Fruit fly (Drosophila melanogaster) whole organism, embryonic: ENCODE results near the gene CG42812.
A peak's percentile ranks its signal among the peaks of the same experiment; 100 is the strongest.

Source experiments
- Adf1 ChIP-seq: fragments of 200-800 bp; sonication (Bioruptor generic); IDR thresholded peaks from 2 replicates; pipeline ENCODE4 v1.3.6; 2022; ENCODE audit warnings: missing biosample characterization, missing genetic modification characterization
- Antp ChIP-seq: fragments of 200-800 bp; sonication (Bioruptor generic); optimal IDR thresholded peaks from 3 replicates; lab custom pipeline; 2016; ENCODE audit warnings: missing biosample characterization, missing genetic modification characterization
- CG1024 ChIP-seq: fragments of 200-800 bp; sonication (Bioruptor generic); IDR thresholded peaks from 2 replicates; pipeline ENCODE4 v1.3.6; 2022; ENCODE audit warnings: missing biosample characterization, missing genetic modification characterization
- CG10565 ChIP-seq: fragments of 200-800 bp; sonication (Bioruptor generic); optimal IDR thresholded peaks from 3 replicates; lab custom pipeline; 2016; ENCODE audit warnings: missing biosample characterization, mild to moderate bottlenecking, missing genetic modification characterization
- CG15514 ChIP-seq: fragments of 200-800 bp; sonication (Bioruptor generic); optimal IDR thresholded peaks from 3 replicates; lab custom pipeline; 2017; ENCODE audit warnings: missing biosample characterization, missing genetic modification characterization, mild to moderate bottlenecking, moderate library complexity, missing genetic modification reagents
- CG1602 ChIP-seq: fragments of 200-800 bp; sonication (Bioruptor generic); optimal IDR thresholded peaks from 3 replicates; lab custom pipeline; 2016; ENCODE audit warnings: missing biosample characterization, missing genetic modification characterization
- CG1647 ChIP-seq: fragments of 200-800 bp; sonication (Bioruptor generic); optimal IDR thresholded peaks from 3 replicates; lab custom pipeline; 2016; ENCODE audit warnings: missing biosample characterization, missing genetic modification characterization
- CG17829 ChIP-seq: fragments of 200-800 bp; optimal IDR thresholded peaks from 2 replicates; lab custom pipeline; 2019; ENCODE audit warnings: missing biosample characterization, mild to moderate bottlenecking, missing genetic modification characterization, moderate library complexity
- CG2129 ChIP-seq: fragments of 200-800 bp; sonication (Bioruptor generic); IDR thresholded peaks from 2 replicates; pipeline ENCODE4 v1.3.6; 2022; ENCODE audit warnings: missing biosample characterization, missing genetic modification characterization; ENCODE audit not compliant: partially characterized antibody
- CG30403 ChIP-seq: fragments of 200-800 bp; sonication (Bioruptor generic); optimal IDR thresholded peaks from 3 replicates; lab custom pipeline; 2016; ENCODE audit warnings: missing biosample characterization, missing genetic modification characterization
- CG32532 ChIP-seq: fragments of 200-800 bp; sonication (Bioruptor generic); IDR thresholded peaks from 2 replicates; pipeline ENCODE4 v1.3.6; 2022; ENCODE audit warnings: missing biosample characterization, missing genetic modification characterization
- CG32767 ChIP-seq: fragments of 200-800 bp; sonication (Bioruptor generic); IDR thresholded peaks from 2 replicates; pipeline ENCODE4 v1.3.6; 2022; ENCODE audit warnings: missing biosample characterization, missing genetic modification characterization
- CG3995 ChIP-seq: fragments of 200-800 bp; sonication (Bioruptor generic); optimal IDR thresholded peaks from 3 replicates; lab custom pipeline; 2016; ENCODE audit warnings: missing biosample characterization, missing genetic modification characterization
- CG6813 ChIP-seq: fragments of 200-800 bp; sonication (Bioruptor generic); optimal IDR thresholded peaks from 2 replicates; lab custom pipeline; 2017; ENCODE audit warnings: missing biosample characterization, missing genetic modification characterization, mild to moderate bottlenecking, moderate library complexity, missing genetic modification reagents
- CG7963 ChIP-seq: fragments of 200-800 bp; sonication (Bioruptor generic); IDR thresholded peaks from 3 replicates; pipeline ENCODE4 v1.3.6; 2022; ENCODE audit warnings: missing biosample characterization, missing genetic modification characterization; ENCODE audit not compliant: partially characterized antibody
- CG8089 ChIP-seq: fragments of 200-800 bp; sonication (Bioruptor generic); optimal IDR thresholded peaks from 3 replicates; lab custom pipeline; 2016; ENCODE audit warnings: missing biosample characterization, missing genetic modification characterization
- CG9437 ChIP-seq: fragments of 200-800 bp; sonication (Bioruptor generic); optimal IDR thresholded peaks from 2 replicates; lab custom pipeline; 2018; ENCODE audit warnings: missing biosample characterization, mild to moderate bottlenecking, missing genetic modification characterization
- Dp ChIP-seq: fragments of 200-800 bp; sonication (Bioruptor generic); optimal IDR thresholded peaks from 2 replicates; lab custom pipeline; 2018; ENCODE audit warnings: missing biosample characterization, mild to moderate bottlenecking, missing genetic modification characterization, moderate library complexity
- Dref ChIP-seq: fragments of 200-800 bp; sonication (Bioruptor generic); IDR thresholded peaks from 2 replicates; pipeline ENCODE4 v1.3.6; 2022; ENCODE audit warnings: missing biosample characterization, missing genetic modification characterization
- HLHmδ ChIP-seq: fragments of 200-800 bp; sonication (Bioruptor generic); optimal IDR thresholded peaks from 2 replicates; lab custom pipeline; 2018; ENCODE audit warnings: missing biosample characterization, mild to moderate bottlenecking, missing genetic modification characterization, moderate library complexity
- MBD-R2 ChIP-seq: fragments of 200-800 bp; sonication (Bioruptor generic); IDR thresholded peaks from 2 replicates; pipeline ENCODE4 v1.3.6; 2022; ENCODE audit warnings: missing biosample characterization, missing genetic modification characterization
- Myb ChIP-seq: fragments of 200-800 bp; sonication (Bioruptor generic); optimal IDR thresholded peaks from 2 replicates; lab custom pipeline; 2016; ENCODE audit warnings: missing biosample characterization, missing genetic modification characterization
- Opbp ChIP-seq: fragments of 200-800 bp; sonication (Bioruptor generic); IDR thresholded peaks from 3 replicates; pipeline ENCODE4 v1.3.6; 2022; ENCODE audit warnings: missing biosample characterization, missing genetic modification characterization; ENCODE audit not compliant: partially characterized antibody
- Rfx ChIP-seq: fragments of 200-800 bp; sonication (Bioruptor generic); IDR thresholded peaks from 2 replicates; pipeline ENCODE4 v1.3.6; 2022; ENCODE audit warnings: missing biosample characterization, missing genetic modification characterization
- Stat92E ChIP-seq, 3 experiments: fragments of >200 bp in 2 of 3; fragments of 200-800 bp in 1 of 3; sonication (Bioruptor generic) in 1 of 3; optimal IDR thresholded peaks; 2 replicates each; lab custom pipeline; 2017 to 2019; ENCODE audit warnings: missing biosample characterization in 3 of 3, missing genetic modification characterization in 3 of 3, mild to moderate bottlenecking in 1 of 3, moderate library complexity in 1 of 3
- YL-1 ChIP-seq: fragments of 200-800 bp; sonication (Bioruptor generic); optimal IDR thresholded peaks from 3 replicates; lab custom pipeline; 2017; ENCODE audit warnings: missing biosample characterization, mild to moderate bottlenecking, missing genetic modification characterization
- ato ChIP-seq: fragments of 200-800 bp; sonication (Bioruptor generic); IDR thresholded peaks from 2 replicates; pipeline ENCODE4 v1.3.6; 2022; ENCODE audit warnings: missing biosample characterization, missing genetic modification characterization; ENCODE audit not compliant: partially characterized antibody
- bbx ChIP-seq: fragments of 200-800 bp; sonication (Bioruptor generic); IDR thresholded peaks from 2 replicates; pipeline ENCODE4 v1.3.6; 2022; ENCODE audit warnings: missing biosample characterization, missing genetic modification characterization; ENCODE audit not compliant: partially characterized antibody
- chinmo ChIP-seq: fragments of 200-800 bp; sonication (Bioruptor generic); IDR thresholded peaks from 4 replicates; pipeline ENCODE4 v1.3.6; 2022; ENCODE audit warnings: missing biosample characterization, missing genetic modification characterization; ENCODE audit not compliant: partially characterized antibody
- dimm ChIP-seq: fragments of 200-800 bp; sonication (Bioruptor generic); IDR thresholded peaks from 2 replicates; pipeline ENCODE4 v1.3.6; 2022; ENCODE audit warnings: missing biosample characterization, missing genetic modification characterization
- fd3F ChIP-seq: fragments of 200-800 bp; sonication (Bioruptor generic); optimal IDR thresholded peaks from 2 replicates; lab custom pipeline; 2018; ENCODE audit warnings: missing biosample characterization, mild to moderate bottlenecking, missing genetic modification characterization, moderate library complexity
- h ChIP-seq: fragments of >200 bp; optimal IDR thresholded peaks from 2 replicates; lab custom pipeline; 2017
- hb ChIP-seq: fragments of 200-800 bp; sonication (Bioruptor generic); IDR thresholded peaks from 3 replicates; pipeline ENCODE4 v1.3.6; 2022; ENCODE audit warnings: missing biosample characterization, missing genetic modification characterization; ENCODE audit not compliant: partially characterized antibody
- hkb ChIP-seq, 2 experiments: fragments of 200-800 bp in 1 of 2; fragments of >200 bp in 1 of 2; sonication (Bioruptor generic) in 1 of 2; IDR thresholded peaks in 1 of 2; optimal IDR thresholded peaks in 1 of 2; 2 replicates each; pipeline versions ENCODE4 v1.3.6 to Lab custom; 2017 to 2022; ENCODE audit warnings: missing biosample characterization in 1 of 2, missing genetic modification characterization in 1 of 2
- jumu ChIP-seq: fragments of 200-800 bp; sonication (Bioruptor generic); optimal IDR thresholded peaks from 3 replicates; lab custom pipeline; 2016; ENCODE audit warnings: missing biosample characterization, missing genetic modification characterization
- lbe ChIP-seq: fragments of 200-800 bp; sonication (Bioruptor generic); optimal IDR thresholded peaks from 2 replicates; lab custom pipeline; 2016; ENCODE audit warnings: missing biosample characterization, mild to moderate bottlenecking, missing genetic modification characterization
- lilli ChIP-seq: fragments of 200-800 bp; sonication (Bioruptor generic); optimal IDR thresholded peaks from 3 replicates; lab custom pipeline; 2016; ENCODE audit warnings: missing biosample characterization, missing genetic modification characterization
- maf-S ChIP-seq: fragments of 200-800 bp; sonication (Bioruptor generic); optimal IDR thresholded peaks from 2 replicates; lab custom pipeline; 2016; ENCODE audit warnings: missing biosample characterization, missing genetic modification characterization
- mld ChIP-seq: fragments of 200-800 bp; sonication (Bioruptor generic); IDR thresholded peaks from 3 replicates; pipeline ENCODE4 v1.3.6; 2022; ENCODE audit warnings: missing biosample characterization, missing genetic modification characterization; ENCODE audit not compliant: partially characterized antibody
- phol ChIP-seq: fragments of 200-800 bp; sonication (Bioruptor generic); optimal IDR thresholded peaks from 3 replicates; lab custom pipeline; 2018; ENCODE audit warnings: missing biosample characterization, mild to moderate bottlenecking, missing genetic modification characterization, moderate library complexity
- pros ChIP-seq: fragments of 200-800 bp; sonication (Bioruptor generic); optimal IDR thresholded peaks from 3 replicates; lab custom pipeline; 2019; ENCODE audit warnings: missing biosample characterization, mild to moderate bottlenecking, missing genetic modification characterization, moderate library complexity
- row ChIP-seq: fragments of 200-800 bp; sonication (Bioruptor generic); IDR thresholded peaks from 3 replicates; pipeline ENCODE4 v1.3.6; 2022; ENCODE audit warnings: missing biosample characterization, missing genetic modification characterization
- seq ChIP-seq: fragments of 200-800 bp; sonication (Bioruptor generic); IDR thresholded peaks from 2 replicates; pipeline ENCODE4 v1.3.6; 2022; ENCODE audit warnings: missing biosample characterization, missing genetic modification characterization
- sna ChIP-seq: fragments of 200-800 bp; sonication (Bioruptor generic); IDR thresholded peaks from 2 replicates; pipeline ENCODE4 v1.3.6; 2022; ENCODE audit warnings: missing biosample characterization, missing genetic modification characterization; ENCODE audit not compliant: partially characterized antibody
- sqz ChIP-seq: fragments of 200-800 bp; sonication (Bioruptor generic); optimal IDR thresholded peaks from 3 replicates; lab custom pipeline; 2018; ENCODE audit warnings: missing biosample characterization, mild to moderate bottlenecking, missing genetic modification characterization
- tap ChIP-seq: fragments of 200-800 bp; optimal IDR thresholded peaks from 3 replicates; lab custom pipeline; 2019; ENCODE audit warnings: missing biosample characterization, mild to moderate bottlenecking, missing genetic modification characterization, moderate library complexity
- tll ChIP-seq, 2 experiments: fragments of 200-800 bp in 1 of 2; fragments of >200 bp in 1 of 2; sonication (Bioruptor generic) in 1 of 2; optimal IDR thresholded peaks; 2 replicates each; lab custom pipeline; 2017 to 2019; ENCODE audit warnings: missing biosample characterization in 2 of 2, missing genetic modification characterization in 2 of 2, mild to moderate bottlenecking in 1 of 2, moderate library complexity in 1 of 2
- unc-4 ChIP-seq: fragments of 200-800 bp; sonication (Bioruptor generic); IDR thresholded peaks from 2 replicates; pipeline ENCODE4 v1.3.6; 2022; ENCODE audit warnings: missing biosample characterization, missing genetic modification characterization; ENCODE audit not compliant: partially characterized antibody

CG42812 gene

dm6 chr3R:24320342-24320711 lies 47.6 kb downstream of the CG42812 start (continued):
- TF ChIP-seq CG7963 (GFP tag; lab: Robert Waterston, UW) (peak; percentile 46; the same call in 1 of the 3 replicates), tll (GFP tag; optimal IDR thresholded peaks at IDR 0.05; lab: Kevin White, UChicago) (peak in 1 of 2 experiments; percentile 61), jumu (no peak), CG1602 (GFP tag; lab: Kevin White, UChicago) (no peak), YL-1 (GFP tag; lab: Kevin White, UChicago) (peak; percentile 83), lbe (GFP tag; lab: Kevin White, UChicago) (no peak), HLHmδ (peak; percentile 11), CG30403 (GFP tag; lab: Kevin White, UChicago) (peak; percentile 6), MBD-R2 (GFP tag; lab: Robert Waterston, UW) (peak; percentile 49), Myb (GFP tag; lab: Kevin White, UChicago) (peak; percentile 99), bbx (GFP tag; lab: Robert Waterston, UW) (peak; percentile 84), lilli (GFP tag; lab: Kevin White, UChicago) (no peak), Adf1 (0 out of 2 replicates have a peak, but pooled peaks have one; percentile 13), Antp (GFP tag; lab: Kevin White, UChicago) (no peak), row (GFP tag; lab: Robert Waterston, UW) (peak; percentile 16; the same call in 1 of the 3 replicates), hkb (optimal IDR thresholded peaks at IDR 0.05; lab: Kevin White, UChicago) (no peak), hkb (GFP tag; IDR thresholded peaks at IDR 0.05; lab: Robert Waterston, UW) (peak; percentile 27; the same call in 1 of the 2 replicates), fd3F (GFP tag; lab: Kevin White, UChicago) (no peak), dimm (GFP tag; lab: Robert Waterston, UW) (no peak), chinmo (peak; percentile 81; the same call in 3 of the 4 replicates), CG1647 (GFP tag; lab: Kevin White, UChicago) (no peak), CG32767 (GFP tag; lab: Robert Waterston, UW) (0 out of 2 replicates have a peak, but pooled peaks have one; percentile 24), mld (GFP tag; lab: Robert Waterston, UW) (peak; percentile 62; the same call in 2 of the 3 replicates), Dp (GFP tag; lab: Kevin White, UChicago) (peak; percentile 76), Stat92E (GFP tag; optimal IDR thresholded peaks at IDR 0.05; lab: Kevin White, UChicago) (no peak), pros (GFP tag; lab: Kevin White, UChicago) (peak; percentile 30), seq (GFP tag; lab: Robert Waterston, UW) (peak; percentile 82), CG1024 (GFP tag; lab: Robert Waterston, UW) (no peak), Opbp (GFP tag; lab: Robert Waterston, UW) (peak; percentile 78), unc-4 (GFP tag; lab: Robert Waterston, UW) (peak; percentile 63), ato (GFP tag; lab: Robert Waterston, UW) (peak; percentile 68), h (lab: Kevin White, UChicago) (no peak), phol (tag; lab: Kevin White, UChicago) (peak; percentile 98), tap (tag; lab: Kevin White, UChicago) (no peak), sqz (GFP tag; lab: Kevin White, UChicago) (no peak), CG17829 (peak; percentile 28), Rfx (peak; percentile 52; the same call in 1 of the 2 replicates), sna (peak; percentile 23; the same call in 1 of the 2 replicates), hb (GFP tag; lab: Robert Waterston, UW) (peak; percentile 59; the same call in 1 of the 3 replicates), CG15514 (peak; percentile 49), CG8089 (GFP tag; lab: Kevin White, UChicago) (no peak), CG6813 (GFP tag; lab: Kevin White, UChicago) (no peak), CG32532 (GFP tag; lab: Robert Waterston, UW) (no peak), maf-S (no peak), CG9437 (GFP tag; lab: Kevin White, UChicago) (no peak), CG2129 (GFP tag; lab: Robert Waterston, UW) (peak; percentile 43; the same call in 1 of the 2 replicates), CG10565 (GFP tag; lab: Kevin White, UChicago) (no peak), Dref (GFP tag; lab: Robert Waterston, UW) (peak; percentile 87), CG3995 (no peak)
